Worm (Caenorhabditis elegans): Measurements from ENCODE around the gene Y54E2A.8.

DNA sequence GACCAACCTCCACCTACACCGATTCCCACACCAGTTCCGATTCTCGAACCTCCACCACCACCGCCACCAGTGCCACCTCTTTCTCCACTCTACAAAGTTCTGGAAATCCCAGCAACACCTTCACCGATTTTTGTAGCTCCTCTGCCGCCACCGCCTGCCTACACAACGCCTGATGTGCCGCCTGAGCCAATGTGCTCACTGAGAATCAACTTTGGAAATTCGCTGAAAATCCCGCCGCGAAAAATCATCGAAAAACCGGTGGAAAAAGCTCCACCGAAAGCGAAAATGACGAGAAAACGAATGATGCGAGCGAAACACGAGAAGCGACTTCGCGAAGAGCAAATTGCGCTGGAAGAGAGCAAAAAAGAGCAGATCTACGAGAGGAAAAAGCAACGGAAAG, 1.7 kb downstream of the Y54E2A.8 start:
- no peak for TF ChIP-seq ama-1 (optimal IDR thresholded peaks at IDR 0.05)
- no peak for TF ChIP-seq tbx-7 (tag; optimal IDR thresholded peaks at IDR 0.05)
- no peak for TF ChIP-seq elt-4 (tag; optimal IDR thresholded peaks at IDR 0.05)
- TF ChIP-seq hlh-30 (tag; optimal IDR thresholded peaks at IDR 0.05; ENCODE audit: insufficient read depth) = no peak

All from whole organism, late embryonic.